Worm (Caenorhabditis elegans): ENCODE measurements around the gene sra-37.

DNA sequence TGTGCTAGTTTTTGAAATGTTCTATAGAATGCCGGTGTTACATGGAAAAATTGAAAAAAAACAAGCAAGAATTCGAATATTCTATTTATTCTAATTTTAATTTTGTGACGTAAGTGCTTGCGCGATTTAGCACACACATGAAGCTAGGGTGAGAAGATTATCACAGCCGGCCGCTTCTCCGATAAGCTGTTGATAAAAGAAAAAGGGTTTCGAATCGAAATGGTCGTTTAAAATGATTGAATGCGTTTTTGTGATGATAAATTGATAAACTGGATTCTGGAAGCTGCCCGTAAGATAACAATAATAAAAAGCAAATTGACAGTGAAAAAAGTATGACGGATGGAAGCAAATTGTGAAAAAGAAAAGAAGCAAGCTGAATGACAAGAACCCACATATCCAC lies 9.0 kb downstream of the sra-37 start:
- TF ChIP-seq tab-1 (GFP tag; IDR thresholded peaks at IDR 0.05) (no peak), flt-1 (GFP tag; IDR thresholded peaks at IDR 0.05) (no peak), klf-2 (GFP tag; conservative IDR thresholded peaks at IDR 0.05) (no peak)
